Fruit fly (Drosophila melanogaster) whole organism, wandering third instar larva: ENCODE measurements around the gene CG5404.

Experiments used
- Abd-B ChIP-seq: fragments of >200 bp; optimal IDR thresholded peaks from 2 replicates; lab custom pipeline; 2017; ENCODE audit warnings: missing biosample characterization, missing genetic modification characterization
- CG32264 ChIP-seq: fragments of 200-800 bp; sonication (Bioruptor generic); optimal IDR thresholded peaks from 2 replicates; lab custom pipeline; 2016; ENCODE audit warnings: missing biosample characterization, missing genetic modification characterization
- CG9705 ChIP-seq: fragments of 200-800 bp; sonication (Bioruptor generic); optimal IDR thresholded peaks from 2 replicates; lab custom pipeline; 2018; ENCODE audit warnings: missing biosample characterization, mild to moderate bottlenecking, missing genetic modification characterization
- CrebA ChIP-seq: fragments of 200-800 bp; sonication (Bioruptor generic); optimal IDR thresholded peaks from 2 replicates; lab custom pipeline; 2016; ENCODE audit warnings: missing biosample characterization, mild to moderate bottlenecking, missing genetic modification characterization, borderline replicate concordance
- Dfd ChIP-seq: fragments of >200 bp; optimal IDR thresholded peaks from 2 replicates; lab custom pipeline; 2017; ENCODE audit warnings: missing biosample characterization, missing genetic modification characterization
- Dif ChIP-seq: fragments of 200-275, 200-300 bp; sonication (Bioruptor generic); optimal IDR thresholded peaks from 2 replicates; lab custom pipeline; 2018; ENCODE audit warnings: missing biosample characterization, missing genetic modification characterization; ENCODE audit not compliant: partially characterized antibody
- HLH106 ChIP-seq: fragments of 200-800 bp; optimal IDR thresholded peaks from 3 replicates; lab custom pipeline; 2019; ENCODE audit warnings: missing biosample characterization, mild to moderate bottlenecking, missing genetic modification characterization, moderate library complexity
- Hnf4 ChIP-seq: fragments of 200-800 bp; sonication (Bioruptor generic); optimal IDR thresholded peaks from 2 replicates; lab custom pipeline; 2016; ENCODE audit warnings: missing biosample characterization, mild to moderate bottlenecking, missing genetic modification characterization
- Hr78 ChIP-seq: fragments of >200 bp; optimal IDR thresholded peaks from 2 replicates; lab custom pipeline; 2017; ENCODE audit warnings: missing biosample characterization, missing genetic modification characterization
- Hr83 ChIP-seq: fragments of 200-300 bp; sonication (Bioruptor generic); optimal IDR thresholded peaks from 2 replicates; lab custom pipeline; 2016; ENCODE audit warnings: missing biosample characterization, mild to moderate bottlenecking, missing genetic modification characterization, moderate library complexity; ENCODE audit not compliant: poor library complexity, severe bottlenecking
- Jra ChIP-seq: sonication (Bioruptor generic); optimal IDR thresholded peaks from 2 replicates; lab custom pipeline; 2016; ENCODE audit warnings: missing biosample characterization, missing genetic modification characterization
- Mio ChIP-seq: sonication (Bioruptor generic); optimal IDR thresholded peaks from 2 replicates; lab custom pipeline; 2016; ENCODE audit warnings: missing biosample characterization, missing genetic modification characterization
- Myc ChIP-seq: fragments of >200 bp; optimal IDR thresholded peaks from 2 replicates; lab custom pipeline; 2017
- N ChIP-seq: fragments of >200 bp; optimal IDR thresholded peaks from 2 replicates; lab custom pipeline; 2018; ENCODE audit warnings: missing biosample characterization, missing external identifiers, missing genetic modification characterization
- OdsH ChIP-seq: fragments of 200-800 bp; sonication (Bioruptor generic); optimal IDR thresholded peaks from 2 replicates; lab custom pipeline; 2016; ENCODE audit warnings: missing biosample characterization, mild to moderate bottlenecking, missing genetic modification characterization
- Sp1 ChIP-seq: fragments of 200-800 bp; sonication (Bioruptor generic); optimal IDR thresholded peaks from 3 replicates; lab custom pipeline; 2019; ENCODE audit warnings: missing biosample characterization, mild to moderate bottlenecking, missing genetic modification characterization, moderate library complexity
- Vsx2 ChIP-seq: fragments of 200-300, 225-300 bp; sonication (Bioruptor generic); optimal IDR thresholded peaks from 2 replicates; lab custom pipeline; 2018; ENCODE audit warnings: missing biosample characterization, missing genetic modification characterization; ENCODE audit not compliant: partially characterized antibody
- br ChIP-seq: fragments of 200-800 bp; sonication (Bioruptor generic); optimal IDR thresholded peaks from 2 replicates; lab custom pipeline; 2016; ENCODE audit warnings: missing biosample characterization, missing genetic modification characterization
- brk ChIP-seq: fragments of 200-800 bp; sonication (Bioruptor generic); optimal IDR thresholded peaks from 2 replicates; lab custom pipeline; 2016; ENCODE audit warnings: missing biosample characterization, mild to moderate bottlenecking, missing genetic modification characterization
- dl ChIP-seq, 2 experiments: fragments of 175-275, 200-275 bp in 1 of 2; fragments of 200-275 bp in 1 of 2; sonication (Bioruptor generic); optimal IDR thresholded peaks; lab custom pipeline; 2018; ENCODE audit warnings: mild to moderate bottlenecking in 2 of 2, missing biosample characterization in 2 of 2, missing genetic modification characterization in 2 of 2, moderate library complexity in 2 of 2; ENCODE audit not compliant: partially characterized antibody in 2 of 2, insufficient read depth in 1 of 2
- dmrt93B ChIP-seq: fragments of 200-800 bp; sonication (Bioruptor generic); optimal IDR thresholded peaks from 2 replicates; lab custom pipeline; 2018; ENCODE audit warnings: missing biosample characterization, mild to moderate bottlenecking, missing genetic modification characterization
- dsf ChIP-seq: sonication (Bioruptor generic); optimal IDR thresholded peaks from 2 replicates; lab custom pipeline; 2016; ENCODE audit warnings: missing biosample characterization, missing genetic modification characterization, borderline replicate concordance
- ey ChIP-seq: fragments of 200-800 bp; sonication (Bioruptor generic); optimal IDR thresholded peaks from 2 replicates; lab custom pipeline; 2016; ENCODE audit warnings: missing biosample characterization, missing genetic modification characterization
- foxo ChIP-seq, 2 experiments: fragments of 200-800 bp; sonication (Bioruptor generic); optimal IDR thresholded peaks; 2 replicates in 1 of 2; 3 replicates in 1 of 2; lab custom pipeline; 2016 to 2017; ENCODE audit warnings: missing biosample characterization in 2 of 2, missing genetic modification characterization in 2 of 2
- fru ChIP-seq: fragments of 200-800 bp; sonication (Bioruptor generic); optimal IDR thresholded peaks from 3 replicates; lab custom pipeline; 2016; ENCODE audit warnings: missing biosample characterization, mild to moderate bottlenecking, missing genetic modification characterization
- h ChIP-seq: fragments of 200-800 bp; sonication (Bioruptor generic); optimal IDR thresholded peaks from 3 replicates; lab custom pipeline; 2016; ENCODE audit warnings: missing biosample characterization, mild to moderate bottlenecking, missing genetic modification characterization
- jim ChIP-seq: fragments of 175-275, 200-325 bp; sonication (Bioruptor generic); optimal IDR thresholded peaks from 2 replicates; lab custom pipeline; 2016; ENCODE audit warnings: missing biosample characterization, mild to moderate bottlenecking, missing genetic modification characterization
- lola ChIP-seq: fragments of >200 bp; optimal IDR thresholded peaks from 2 replicates; lab custom pipeline; 2017; ENCODE audit warnings: missing biosample characterization, missing genetic modification characterization
- pan ChIP-seq: fragments of >200 bp; optimal IDR thresholded peaks from 2 replicates; lab custom pipeline; 2017
- psq ChIP-seq: fragments of 200-800 bp; sonication (Bioruptor generic); optimal IDR thresholded peaks from 3 replicates; lab custom pipeline; 2017; ENCODE audit warnings: missing biosample characterization, mild to moderate bottlenecking, missing genetic modification characterization, moderate library complexity
- rgr ChIP-seq: fragments of 200-800 bp; sonication (Bioruptor generic); optimal IDR thresholded peaks from 3 replicates; lab custom pipeline; 2016; ENCODE audit warnings: missing biosample characterization, mild to moderate bottlenecking, missing genetic modification characterization
- sage ChIP-seq: fragments of 200-800 bp; sonication (Bioruptor generic); optimal IDR thresholded peaks from 2 replicates; lab custom pipeline; 2016; ENCODE audit warnings: missing biosample characterization, mild to moderate bottlenecking, missing genetic modification characterization
- tai ChIP-seq: sonication (Bioruptor generic); optimal IDR thresholded peaks from 2 replicates; lab custom pipeline; 2016; ENCODE audit warnings: missing biosample characterization, missing genetic modification characterization
- woc ChIP-seq: sonication (Bioruptor generic); optimal IDR thresholded peaks from 2 replicates; lab custom pipeline; 2016; ENCODE audit warnings: missing biosample characterization, mild to moderate bottlenecking, missing genetic modification characterization

CG5404 gene

DNA sequence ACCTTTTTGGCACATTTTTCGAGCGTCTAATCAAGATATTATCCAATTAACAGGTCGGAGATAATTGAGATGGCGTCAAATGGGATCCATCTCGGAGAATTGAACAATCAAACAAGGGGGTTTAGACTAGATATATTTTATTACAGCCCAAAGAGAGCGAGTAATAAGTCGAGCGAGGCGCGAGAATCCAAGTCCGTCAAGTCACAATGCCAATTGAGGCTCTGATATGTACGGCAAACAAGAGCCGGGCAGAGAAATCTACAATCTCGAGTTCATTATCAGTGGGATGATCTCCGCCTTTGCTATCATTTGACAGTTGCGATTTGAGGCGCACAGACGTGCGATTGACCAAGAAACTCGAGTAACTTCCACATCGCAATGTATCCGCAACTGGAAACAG is at the start of gene CG5404:
TSS of gene CG5404 (plus strand) at position 301 of the 400 bp plus-strand sequence.
- TF ChIP-seq h (GFP tag; lab: Kevin White, UChicago) (no peak), Vsx2 (no peak), tai (no peak), dmrt93B (GFP tag; lab: Kevin White, UChicago) (no peak), fru (GFP tag; lab: Kevin White, UChicago) (no peak), CG9705 (GFP tag; lab: Kevin White, UChicago) (no peak), foxo (GFP tag; optimal IDR thresholded peaks at IDR 0.05; lab: Kevin White, UChicago) (no peak), CrebA (GFP tag; lab: Kevin White, UChicago) (no peak), Hnf4 (GFP tag; lab: Kevin White, UChicago) (no peak), CG32264 (GFP tag; lab: Kevin White, UChicago) (no peak), lola (GFP tag; lab: Kevin White, UChicago) (no peak), Hr78 (GFP tag; lab: Kevin White, UChicago) (no peak), OdsH (GFP tag; lab: Kevin White, UChicago) (no peak), dsf (GFP tag; lab: Kevin White, UChicago) (no peak), dl (GFP tag; optimal IDR thresholded peaks at IDR 0.05; lab: Kevin White, UChicago; ENCODE audit: insufficient read depth in 1 of 2, partially characterized antibody in 2 of 2) (no peak), jim (GFP tag; lab: Kevin White, UChicago) (no peak), Hr83 (GFP tag; lab: Kevin White, UChicago) (no peak), Abd-B (GFP tag; lab: Kevin White, UChicago) (no peak)
- TF ChIP-seq, all 38 proteins: peak for 0

DNA sequence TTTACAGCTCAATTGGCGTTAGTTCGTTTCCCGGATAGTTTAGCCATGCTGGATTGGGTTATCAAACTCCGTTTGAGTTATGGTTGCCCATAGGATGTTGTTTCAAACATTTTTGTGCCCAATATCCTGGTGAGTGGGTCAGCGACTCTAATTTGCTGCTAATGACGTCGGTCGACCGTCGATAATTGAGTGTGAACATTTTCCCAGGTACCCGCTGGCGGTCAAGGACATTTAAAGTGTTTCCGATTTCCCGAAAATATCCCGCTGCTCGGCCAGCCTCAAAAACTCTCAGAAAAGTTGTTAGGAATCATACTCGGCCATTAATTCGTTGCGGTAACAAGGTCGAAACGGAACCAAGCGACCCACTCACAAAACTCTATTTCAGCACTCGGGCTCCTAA is 49.6 kb upstream of the CG5404 start:
- TF ChIP-seq Myc (lab: Kevin White, UChicago) (no peak), lola (GFP tag; lab: Kevin White, UChicago) (no peak), Jra (GFP tag; lab: Kevin White, UChicago) (no peak), HLH106 (tag; lab: Kevin White, UChicago) (no peak), pan (lab: Kevin White, UChicago) (no peak), sage (GFP tag; lab: Kevin White, UChicago) (no peak), tai (no peak), CG9705 (GFP tag; lab: Kevin White, UChicago) (no peak), ey (GFP tag; lab: Kevin White, UChicago) (no peak), Vsx2 (no peak), foxo (GFP tag; optimal IDR thresholded peaks at IDR 0.05; lab: Kevin White, UChicago) (no peak), psq (no peak), Mio (GFP tag; lab: Kevin White, UChicago) (no peak), Dfd (GFP tag; lab: Kevin White, UChicago) (no peak), Hnf4 (GFP tag; lab: Kevin White, UChicago) (no peak), Abd-B (GFP tag; lab: Kevin White, UChicago) (no peak), CrebA (GFP tag; lab: Kevin White, UChicago) (no peak), OdsH (GFP tag; lab: Kevin White, UChicago) (no peak)

dm6 chr3R:15655415-15655814 is 49.1 kb upstream of the CG5404 start:
- TF ChIP-seq br: no peak
- no peak for TF ChIP-seq CG9705 (GFP tag; lab: Kevin White, UChicago)
- no peak for TF ChIP-seq Jra (GFP tag; lab: Kevin White, UChicago)
- no peak for TF ChIP-seq Dif
- TF ChIP-seq OdsH (GFP tag; lab: Kevin White, UChicago): no peak
- no peak for TF ChIP-seq rgr
- TF ChIP-seq Dfd (GFP tag; lab: Kevin White, UChicago): no peak
- TF ChIP-seq N (GFP tag; lab: Kevin White, UChicago): no peak
- TF ChIP-seq brk: no peak
- no peak for TF ChIP-seq dsf (GFP tag; lab: Kevin White, UChicago)
- no peak for TF ChIP-seq woc (GFP tag; lab: Kevin White, UChicago)

DNA sequence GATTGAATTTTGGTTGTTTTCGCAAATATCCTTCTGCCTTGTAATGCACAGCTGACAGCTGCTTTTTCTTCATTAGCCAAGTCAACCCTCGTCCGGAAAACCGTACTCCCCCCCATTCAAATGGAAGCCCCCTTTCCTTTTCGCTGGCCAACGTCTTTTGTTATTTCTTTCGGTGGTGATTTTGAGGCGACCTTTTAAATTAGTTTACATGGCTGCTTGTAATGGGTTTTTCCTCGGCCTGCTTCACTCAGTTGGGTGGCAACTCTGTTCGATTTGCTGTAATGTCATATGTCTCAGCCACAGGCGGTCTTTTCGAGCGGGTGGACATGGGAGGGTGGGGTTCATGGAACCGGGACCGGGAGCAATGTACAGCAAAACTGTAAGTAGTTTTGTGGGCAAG is 44.0 kb upstream of the CG5404 start:
- TF ChIP-seq Vsx2 (no peak), h (GFP tag; lab: Kevin White, UChicago) (no peak), CrebA (GFP tag; lab: Kevin White, UChicago) (no peak), Dfd (GFP tag; lab: Kevin White, UChicago) (no peak), Myc (lab: Kevin White, UChicago) (no peak), dl (GFP tag; optimal IDR thresholded peaks at IDR 0.05; lab: Kevin White, UChicago; ENCODE audit: insufficient read depth in 1 of 2, partially characterized antibody in 2 of 2) (no peak), pan (lab: Kevin White, UChicago) (no peak), OdsH (GFP tag; lab: Kevin White, UChicago) (no peak), ey (GFP tag; lab: Kevin White, UChicago) (no peak), N (GFP tag; lab: Kevin White, UChicago) (no peak), foxo (GFP tag; optimal IDR thresholded peaks at IDR 0.05; lab: Kevin White, UChicago) (no peak), CG9705 (GFP tag; lab: Kevin White, UChicago) (no peak), Abd-B (GFP tag; lab: Kevin White, UChicago) (no peak), brk (no peak), br (no peak), Sp1 (GFP tag; lab: Kevin White, UChicago) (no peak)
- TF ChIP-seq, all 38 proteins: peak for 0
